Fruit fly (Drosophila melanogaster) whole organism, embryonic: ENCODE measurements around the gene Naxe.

Experiments
- ATbp ChIP-seq: fragments of 200-800 bp; sonication (Bioruptor generic); optimal IDR thresholded peaks from 2 replicates; lab custom pipeline; 2017; ENCODE audit warnings: missing biosample characterization, mild to moderate bottlenecking, missing genetic modification characterization, missing genetic modification reagents
- Atf6 ChIP-seq: fragments of 200-800 bp; sonication (Bioruptor generic); IDR thresholded peaks from 2 replicates; pipeline ENCODE4 v1.3.6; 2022; ENCODE audit warnings: missing biosample characterization, missing genetic modification characterization
- Awh ChIP-seq: fragments of 200-800 bp; sonication (Bioruptor generic); IDR thresholded peaks from 2 replicates; pipeline ENCODE4, ENCODE4 v1.3.6; 2022; ENCODE audit warnings: missing biosample characterization, missing genetic modification characterization
- Blimp-1 ChIP-seq: fragments of 200-800 bp; sonication (Bioruptor generic); optimal IDR thresholded peaks from 3 replicates; lab custom pipeline; 2018; ENCODE audit warnings: missing biosample characterization, missing genetic modification characterization, mild to moderate bottlenecking, moderate library complexity, missing genetic modification reagents
- Bteb2 ChIP-seq: fragments of 200-800 bp; sonication (Bioruptor generic); optimal IDR thresholded peaks from 2 replicates; lab custom pipeline; 2016; ENCODE audit warnings: missing biosample characterization, missing genetic modification characterization
- CG10209 ChIP-seq: fragments of 200-800 bp; sonication (Bioruptor generic); optimal IDR thresholded peaks from 3 replicates; lab custom pipeline; 2017; ENCODE audit warnings: missing biosample characterization, mild to moderate bottlenecking, missing genetic modification characterization, missing genetic modification reagents
- CG11695 ChIP-seq: fragments of 200-800 bp; sonication (Bioruptor generic); IDR thresholded peaks from 3 replicates; pipeline ENCODE4 v1.3.6; 2022; ENCODE audit warnings: missing biosample characterization, missing genetic modification characterization
- CG12071 ChIP-seq: fragments of 200-800 bp; sonication (Bioruptor generic); optimal IDR thresholded peaks from 3 replicates; lab custom pipeline; 2018; ENCODE audit warnings: missing biosample characterization, mild to moderate bottlenecking, missing genetic modification characterization
- CG13123 ChIP-seq: fragments of 200-800 bp; sonication (Bioruptor generic); optimal IDR thresholded peaks from 2 replicates; lab custom pipeline; 2016; ENCODE audit warnings: missing biosample characterization, missing genetic modification characterization
- CG13424 ChIP-seq: fragments of 200-800 bp; sonication (Bioruptor generic); optimal IDR thresholded peaks from 2 replicates; lab custom pipeline; 2019; ENCODE audit warnings: missing biosample characterization, mild to moderate bottlenecking, missing genetic modification characterization, moderate library complexity
- CG14014 ChIP-seq: fragments of 200-800 bp; sonication (Bioruptor generic); IDR thresholded peaks from 2 replicates; pipeline ENCODE4 v1.3.6; 2022; ENCODE audit warnings: missing biosample characterization, missing genetic modification characterization
- CG14441 ChIP-seq: fragments of 200-800 bp; sonication (Bioruptor generic); IDR thresholded peaks from 2 replicates; pipeline ENCODE4 v1.3.6; 2022; ENCODE audit warnings: missing biosample characterization, missing genetic modification characterization
- CG17829 ChIP-seq: fragments of 200-800 bp; optimal IDR thresholded peaks from 2 replicates; lab custom pipeline; 2019; ENCODE audit warnings: missing biosample characterization, mild to moderate bottlenecking, missing genetic modification characterization, moderate library complexity
- CG34422 ChIP-seq: fragments of 200-800 bp; sonication (Bioruptor generic); IDR thresholded peaks from 3 replicates; pipeline ENCODE4 v1.3.6; 2022; ENCODE audit warnings: missing biosample characterization, missing genetic modification characterization
- CG5180 ChIP-seq: fragments of 200-800 bp; sonication (Bioruptor generic); optimal IDR thresholded peaks from 3 replicates; lab custom pipeline; 2017; ENCODE audit warnings: missing biosample characterization, missing genetic modification characterization, mild to moderate bottlenecking, moderate library complexity, missing genetic modification reagents
- CG5245 ChIP-seq: fragments of 200-800 bp; sonication (Bioruptor generic); optimal IDR thresholded peaks from 3 replicates; lab custom pipeline; 2016; ENCODE audit warnings: missing biosample characterization, missing genetic modification characterization
- CG6765 ChIP-seq: fragments of 200-800 bp; sonication (Bioruptor generic); optimal IDR thresholded peaks from 3 replicates; lab custom pipeline; 2017; ENCODE audit warnings: missing biosample characterization, mild to moderate bottlenecking, missing genetic modification characterization
- CG7271 ChIP-seq: fragments of 200-800 bp; sonication (Bioruptor generic); optimal IDR thresholded peaks from 2 replicates; lab custom pipeline; 2018; ENCODE audit warnings: missing biosample characterization, mild to moderate bottlenecking, missing genetic modification characterization, moderate library complexity
- CG9797 ChIP-seq: fragments of 200-800 bp; sonication (Bioruptor generic); optimal IDR thresholded peaks from 3 replicates; lab custom pipeline; 2018; ENCODE audit warnings: missing biosample characterization, mild to moderate bottlenecking, missing genetic modification characterization
- H2.0 ChIP-seq: fragments of 200-800 bp; sonication (Bioruptor generic); IDR thresholded peaks from 2 replicates; pipeline ENCODE4 v1.3.6; 2022; ENCODE audit warnings: missing biosample characterization, missing genetic modification characterization
- HHEX ChIP-seq: fragments of 200-800 bp; sonication (Bioruptor generic); optimal IDR thresholded peaks from 3 replicates; lab custom pipeline; 2017; ENCODE audit warnings: missing biosample characterization, mild to moderate bottlenecking, missing genetic modification characterization, missing genetic modification reagents
- HLH3B ChIP-seq: fragments of 200-800 bp; sonication (Bioruptor generic); IDR thresholded peaks from 2 replicates; pipeline ENCODE4 v1.3.6; 2022; ENCODE audit warnings: missing biosample characterization, missing genetic modification characterization
- Hand ChIP-seq: fragments of 200-800 bp; sonication (Bioruptor generic); optimal IDR thresholded peaks from 2 replicates; lab custom pipeline; 2017; ENCODE audit warnings: mild to moderate bottlenecking, missing biosample characterization, missing genetic modification reagents, missing genetic modification characterization
- Hr3 ChIP-seq: fragments of 200-800 bp; sonication (Bioruptor generic); optimal IDR thresholded peaks from 3 replicates; lab custom pipeline; 2016; ENCODE audit warnings: missing biosample characterization, missing genetic modification characterization
- MBD-R2 ChIP-seq: fragments of 200-800 bp; sonication (Bioruptor generic); IDR thresholded peaks from 2 replicates; pipeline ENCODE4 v1.3.6; 2022; ENCODE audit warnings: missing biosample characterization, missing genetic modification characterization
- Med ChIP-seq: fragments of 200-800 bp; sonication (Bioruptor generic); peaks from one replicate; lab custom pipeline; 2016; ENCODE audit warnings: missing biosample characterization, missing genetic modification characterization, mild to moderate bottlenecking, inconsistent platforms, moderate library complexity
- Myb ChIP-seq: fragments of 200-800 bp; sonication (Bioruptor generic); optimal IDR thresholded peaks from 2 replicates; lab custom pipeline; 2016; ENCODE audit warnings: missing biosample characterization, missing genetic modification characterization
- Nf-YA ChIP-seq: fragments of 200-800 bp; sonication (Bioruptor generic); IDR thresholded peaks from 2 replicates; pipeline ENCODE4 v1.3.6; 2022; ENCODE audit warnings: missing biosample characterization, missing genetic modification characterization
- PHDP ChIP-seq: fragments of 200-800 bp; sonication (Bioruptor generic); optimal IDR thresholded peaks from 3 replicates; lab custom pipeline; 2018; ENCODE audit warnings: missing biosample characterization, mild to moderate bottlenecking, missing genetic modification characterization, moderate library complexity
- Side ChIP-seq: fragments of 200-800 bp; sonication (Bioruptor generic); optimal IDR thresholded peaks from 2 replicates; lab custom pipeline; 2016; ENCODE audit warnings: missing biosample characterization, missing genetic modification characterization
- Sin3A ChIP-seq: fragments of >200 bp; optimal IDR thresholded peaks from 2 replicates; lab custom pipeline; 2018
- ase ChIP-seq: fragments of 200-800 bp; sonication (Bioruptor generic); IDR thresholded peaks from 3 replicates; pipeline ENCODE4 v1.3.6; 2022; ENCODE audit warnings: missing biosample characterization, missing genetic modification characterization
- ash1 ChIP-seq: fragments of 200-800 bp; sonication (Bioruptor generic); optimal IDR thresholded peaks from 2 replicates; lab custom pipeline; 2018; ENCODE audit warnings: missing biosample characterization, mild to moderate bottlenecking, missing genetic modification characterization
- crol ChIP-seq: fragments of 200-800 bp; sonication (Bioruptor generic); IDR thresholded peaks from 2 replicates; pipeline ENCODE4 v1.3.6; 2022; ENCODE audit warnings: missing biosample characterization, missing genetic modification characterization
- da ChIP-seq: fragments of 200-800 bp; sonication (Bioruptor generic); optimal IDR thresholded peaks from 2 replicates; lab custom pipeline; 2016; ENCODE audit warnings: missing biosample characterization, missing genetic modification characterization
- dimm ChIP-seq: fragments of 200-800 bp; sonication (Bioruptor generic); IDR thresholded peaks from 2 replicates; pipeline ENCODE4 v1.3.6; 2022; ENCODE audit warnings: missing biosample characterization, missing genetic modification characterization
- fd64A ChIP-seq: fragments of 200-800 bp; sonication (Bioruptor generic); optimal IDR thresholded peaks from 3 replicates; lab custom pipeline; 2018; ENCODE audit warnings: missing biosample characterization, mild to moderate bottlenecking, missing genetic modification characterization
- fd96Cb ChIP-seq: fragments of 200-800 bp; sonication (Bioruptor generic); optimal IDR thresholded peaks from 2 replicates; lab custom pipeline; 2018; ENCODE audit warnings: missing biosample characterization, mild to moderate bottlenecking, missing genetic modification characterization, moderate library complexity
- hbn ChIP-seq: fragments of 200-800 bp; sonication (Bioruptor generic); IDR thresholded peaks from 2 replicates; pipeline ENCODE4 v1.3.6; 2022; ENCODE audit warnings: missing biosample characterization, missing genetic modification characterization; ENCODE audit not compliant: partially characterized antibody
- hkb ChIP-seq, 2 experiments: fragments of 200-800 bp in 1 of 2; fragments of >200 bp in 1 of 2; sonication (Bioruptor generic) in 1 of 2; IDR thresholded peaks in 1 of 2; optimal IDR thresholded peaks in 1 of 2; 2 replicates each; pipeline versions ENCODE4 v1.3.6 to Lab custom; 2017 to 2022; ENCODE audit warnings: missing biosample characterization in 1 of 2, missing genetic modification characterization in 1 of 2
- ken ChIP-seq: fragments of 200-800 bp; sonication (Bioruptor generic); IDR thresholded peaks from 3 replicates; pipeline ENCODE4 v1.3.6; 2022; ENCODE audit warnings: missing biosample characterization, missing genetic modification characterization
- klu ChIP-seq: fragments of 200-800 bp; sonication (Bioruptor generic); IDR thresholded peaks from 2 replicates; pipeline ENCODE4 v1.3.6; 2022; ENCODE audit warnings: missing biosample characterization, missing genetic modification characterization
- lab ChIP-seq: fragments of 200-800 bp; sonication (Bioruptor generic); optimal IDR thresholded peaks from 3 replicates; lab custom pipeline; 2017; ENCODE audit warnings: missing biosample characterization, missing genetic modification characterization, mild to moderate bottlenecking, moderate library complexity, missing genetic modification reagents
- lmd ChIP-seq: fragments of 200-800 bp; sonication (Bioruptor generic); IDR thresholded peaks from 2 replicates; pipeline ENCODE4 v1.3.6; 2022; ENCODE audit warnings: missing biosample characterization, missing genetic modification characterization
- otp ChIP-seq: fragments of 200-800 bp; sonication (Bioruptor generic); IDR thresholded peaks from 3 replicates; pipeline ENCODE4, ENCODE4 v1.3.6; 2022; ENCODE audit warnings: missing biosample characterization, missing genetic modification characterization
- ranshi ChIP-seq: fragments of 200-800 bp; sonication (Bioruptor generic); IDR thresholded peaks from 2 replicates; pipeline ENCODE4 v1.3.6; 2022; ENCODE audit warnings: missing biosample characterization, missing genetic modification characterization
- sens-2 ChIP-seq: fragments of 200-800 bp; sonication (Bioruptor generic); IDR thresholded peaks from 2 replicates; pipeline ENCODE4 v1.3.6; 2022; ENCODE audit warnings: missing biosample characterization, missing genetic modification characterization
- seq ChIP-seq: fragments of 200-800 bp; sonication (Bioruptor generic); IDR thresholded peaks from 2 replicates; pipeline ENCODE4 v1.3.6; 2022; ENCODE audit warnings: missing biosample characterization, missing genetic modification characterization
- sr ChIP-seq: fragments of 200-800 bp; sonication (Bioruptor generic); IDR thresholded peaks from 3 replicates; pipeline ENCODE4 v1.3.6; 2022; ENCODE audit warnings: missing biosample characterization, missing genetic modification characterization
- vnd ChIP-seq: fragments of 200-800 bp; sonication (Bioruptor generic); IDR thresholded peaks from 3 replicates; pipeline ENCODE4 v1.3.6; 2022; ENCODE audit warnings: missing biosample characterization, missing genetic modification characterization; ENCODE audit not compliant: partially characterized antibody

Naxe gene

dm6 chrX:10045763-10046162 is 40.2 kb downstream of the Naxe start:
- TF ChIP-seq klu (GFP tag; lab: Robert Waterston, UW) (no peak), sens-2 (GFP tag; lab: Robert Waterston, UW) (no peak), CG5245 (GFP tag; lab: Kevin White, UChicago) (no peak), Hand (GFP tag; lab: Kevin White, UChicago) (no peak), vnd (GFP tag; lab: Robert Waterston, UW) (no peak), CG13424 (no peak), Myb (GFP tag; lab: Kevin White, UChicago) (no peak), fd96Cb (tag; lab: Kevin White, UChicago) (no peak), Atf6 (GFP tag; lab: Robert Waterston, UW) (no peak), MBD-R2 (GFP tag; lab: Robert Waterston, UW) (no peak), lmd (no peak), ash1 (GFP tag; lab: Kevin White, UChicago) (no peak), CG34422 (no peak), fd64A (GFP tag; lab: Kevin White, UChicago) (no peak), ranshi (no peak), Hr3 (GFP tag; lab: Kevin White, UChicago) (no peak)

dm6 chrX:10043873-10044272 is 42.1 kb downstream of the Naxe start:
- TF ChIP-seq Blimp-1 (GFP tag; lab: Kevin White, UChicago): no peak
- 0 out of 2 replicates have a peak, but pooled peaks have one; percentile 11 for TF ChIP-seq CG14441 (GFP tag; lab: Robert Waterston, UW)
- TF ChIP-seq CG14014 (GFP tag; lab: Robert Waterston, UW): peak; percentile 20; the same call in 1 of the 2 replicates
- TF ChIP-seq CG17829 (tag; lab: Kevin White, UChicago): no peak
- TF ChIP-seq CG5180 (GFP tag; lab: Kevin White, UChicago): peak; percentile 28
- peak; percentile 17; the same call in 1 of the 2 replicates for TF ChIP-seq HLH3B (GFP tag; lab: Robert Waterston, UW)
- no peak for TF ChIP-seq hkb (optimal IDR thresholded peaks at IDR 0.05; lab: Kevin White, UChicago)
- peak; percentile 42; the same call in 1 of the 2 replicates for TF ChIP-seq hkb (GFP tag; IDR thresholded peaks at IDR 0.05; lab: Robert Waterston, UW)
- TF ChIP-seq Side: no peak
- TF ChIP-seq CG12071 (GFP tag; lab: Kevin White, UChicago): peak; percentile 44
- TF ChIP-seq CG13123 (GFP tag; lab: Kevin White, UChicago): no peak
- no peak for TF ChIP-seq CG9797 (GFP tag; lab: Kevin White, UChicago)
- TF ChIP-seq Bteb2 (GFP tag; lab: Kevin White, UChicago): no peak
- TF ChIP-seq H2.0 (GFP tag; lab: Robert Waterston, UW): no peak
- TF ChIP-seq Sin3A: no peak
- TF ChIP-seq hbn (GFP tag; lab: Robert Waterston, UW): no peak
- peak; percentile 43; the same call in 1 of the 3 replicates for TF ChIP-seq otp (GFP tag; lab: Robert Waterston, UW)
- TF ChIP-seq CG10209 (GFP tag; lab: Kevin White, UChicago): peak; percentile 23
- no peak for TF ChIP-seq da
- peak; percentile 36 for TF ChIP-seq lab (GFP tag; lab: Kevin White, UChicago)
- TF ChIP-seq crol: no peak
- peak; percentile 13 for TF ChIP-seq HHEX
- TF ChIP-seq CG11695: 0 out of 3 replicates have a peak, but pooled peaks have one; percentile 27
- 0 out of 3 replicates have a peak, but pooled peaks have one; percentile 12 for TF ChIP-seq ken (GFP tag; lab: Robert Waterston, UW)
- TF ChIP-seq PHDP (tag; lab: Kevin White, UChicago): no peak
- no peak for TF ChIP-seq CG7271
- peak; percentile 29; the same call in 1 of the 3 replicates for TF ChIP-seq sr
- peak; percentile 51; the same call in 1 of the 2 replicates for TF ChIP-seq seq (GFP tag; lab: Robert Waterston, UW)
- peak; percentile 43; the same call in 1 of the 2 replicates for TF ChIP-seq Nf-YA (GFP tag; lab: Robert Waterston, UW)
- TF ChIP-seq ase (GFP tag; lab: Robert Waterston, UW): peak; percentile 43; the same call in 1 of the 3 replicates
- peak; percentile 17 for TF ChIP-seq CG6765 (GFP tag; lab: Kevin White, UChicago)
- TF ChIP-seq ATbp (GFP tag; lab: Kevin White, UChicago): peak; percentile 63
- peak; percentile 56; the same call in 1 of the 2 replicates for TF ChIP-seq Awh (GFP tag; lab: Robert Waterston, UW)
- peak; percentile 77 for TF ChIP-seq Med (GFP tag; lab: Kevin White, UChicago)
- no peak for TF ChIP-seq dimm (GFP tag; lab: Robert Waterston, UW)
